ENCODE assay signal across 1 fruit fly cellular context in the genomic region with DNA sequence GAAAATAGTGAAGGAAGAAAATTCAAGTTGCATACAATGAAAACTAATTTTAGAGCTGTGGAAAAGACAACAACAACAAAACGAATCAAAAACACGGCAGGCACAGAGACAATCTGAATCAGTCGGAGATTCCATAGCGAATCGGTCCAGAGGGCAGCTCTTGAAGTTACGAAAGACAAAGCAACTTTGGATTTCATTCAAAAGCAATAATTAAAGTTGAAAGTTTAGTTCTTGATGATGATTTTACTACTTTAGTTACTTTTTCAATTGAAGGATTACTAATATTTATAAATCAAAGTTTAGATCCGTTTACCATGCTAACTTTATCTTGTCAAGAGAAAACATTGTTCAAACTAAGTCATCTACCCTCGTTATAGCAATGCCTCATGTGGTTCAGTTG.
TF ChIP-seq lines count a peak whose summit lies in the region.

No protein-coding gene starts in this region.

TF ChIP-seq in whole organism, embryonic, 481 proteins besides CTCF, POLR2A, EP300 and RAD21 (continued from another document):
- TF ChIP-seq sens-2 (GFP tag; IDR thresholded peaks at IDR 0.05; lab: Robert Waterston, UW) (no peak), Xrp1 (GFP tag; IDR thresholded peaks at IDR 0.05; lab: Robert Waterston, UW) (0 out of 2 replicates have a peak, but pooled peaks have one; percentile 11), Rfx (GFP tag; IDR thresholded peaks at IDR 0.05; lab: Robert Waterston, UW) (peak; percentile 34; the same call in 1 of the 2 replicates), Sox102F (GFP tag; optimal IDR thresholded peaks at IDR 0.05; lab: Kevin White, UChicago) (peak; percentile 29), chn (GFP tag; optimal IDR thresholded peaks at IDR 0.05; lab: Kevin White, UChicago) (no peak), gem (tag; optimal IDR thresholded peaks at IDR 0.05; lab: Kevin White, UChicago) (peak; percentile 48), CG13424 (tag; optimal IDR thresholded peaks at IDR 0.05; lab: Kevin White, UChicago) (peak; percentile 25), fd96Cb (tag; optimal IDR thresholded peaks at IDR 0.05; lab: Kevin White, UChicago) (peak; percentile 1), Optix (GFP tag; IDR thresholded peaks at IDR 0.05; lab: Robert Waterston, UW) (no peak), jumu (GFP tag; optimal IDR thresholded peaks at IDR 0.05; lab: Kevin White, UChicago) (no peak), row (GFP tag; IDR thresholded peaks at IDR 0.05; lab: Robert Waterston, UW) (peak; percentile 79), CG14710 (tag; optimal IDR thresholded peaks at IDR 0.05; lab: Kevin White, UChicago) (peak; percentile 3), CG12104 (GFP tag; optimal IDR thresholded peaks at IDR 0.05; lab: Kevin White, UChicago) (no peak), PHDP (tag; optimal IDR thresholded peaks at IDR 0.05; lab: Kevin White, UChicago) (peak; percentile 4), dmrt99B (tag; optimal IDR thresholded peaks at IDR 0.05; lab: Kevin White, UChicago) (peak; percentile 34), nau (GFP tag; optimal IDR thresholded peaks at IDR 0.05; lab: Kevin White, UChicago) (no peak), Neu2 (GFP tag; optimal IDR thresholded peaks at IDR 0.05; lab: Kevin White, UChicago; ENCODE audit: borderline replicate concordance) (no peak), Blimp-1 (GFP tag; optimal IDR thresholded peaks at IDR 0.05; lab: Kevin White, UChicago) (peak; percentile 6), phol (tag; optimal IDR thresholded peaks at IDR 0.05; lab: Kevin White, UChicago) (peak; percentile 4), wek (GFP tag; optimal IDR thresholded peaks at IDR 0.05; lab: Kevin White, UChicago) (no peak), CG2199 (GFP tag; IDR thresholded peaks at IDR 0.05; lab: Robert Waterston, UW) (no peak), CG6175 (GFP tag; IDR thresholded peaks at IDR 0.05; lab: Robert Waterston, UW) (no peak), CG18262 (tag; optimal IDR thresholded peaks at IDR 0.05; lab: Kevin White, UChicago) (peak; percentile 15), CoRest (tag; optimal IDR thresholded peaks at IDR 0.05; lab: Kevin White, UChicago) (peak; percentile 27), CG10209 (GFP tag; optimal IDR thresholded peaks at IDR 0.05; lab: Kevin White, UChicago) (no peak), bsh (GFP tag; optimal IDR thresholded peaks at IDR 0.05; lab: Kevin White, UChicago) (peak in 1 of 2 experiments; percentile 4), gsb-n (tag; optimal IDR thresholded peaks at IDR 0.05; lab: Kevin White, UChicago) (peak; percentile 55), Atf-2 (GFP tag; optimal IDR thresholded peaks at IDR 0.05; lab: Kevin White, UChicago) (no peak), seq (GFP tag; IDR thresholded peaks at IDR 0.05; lab: Robert Waterston, UW) (no peak), knrl (GFP tag; IDR thresholded peaks at IDR 0.05; lab: Robert Waterston, UW; ENCODE audit: partially characterized antibody) (no peak), sisA (GFP tag; IDR thresholded peaks at IDR 0.05; lab: Robert Waterston, UW) (peak; percentile 29; the same call in 1 of the 2 replicates), dmrt11E (tag; optimal IDR thresholded peaks at IDR 0.05; lab: Kevin White, UChicago) (no peak), Sry-δ (GFP tag; optimal IDR thresholded peaks at IDR 0.05; lab: Kevin White, UChicago) (no peak), inv (GFP tag; IDR thresholded peaks at IDR 0.05; lab: Robert Waterston, UW; ENCODE audit: partially characterized antibody) (no peak)
